Worm (Caenorhabditis elegans) whole organism, late embryonic: ENCODE data around the gene F49F1.17.
"Not testable (repeated sequence)": the region's sequence is repeated elsewhere in the genome, so short reads cannot be mapped to it uniquely, and the experiment has no call there.

ENCODE experiments used
- F13H6.1 ChIP-seq: sonication (generic microtip); optimal IDR thresholded peaks from 2 replicates; lab custom pipeline; 2016; ENCODE audit warnings: missing genetic modification characterization, missing compliant biosample characterization
- K02D7.2 ChIP-seq: sonication (generic microtip); optimal IDR thresholded peaks from 2 replicates; lab custom pipeline; 2017; ENCODE audit warnings: mild to moderate bottlenecking, missing genetic modification characterization, missing compliant biosample characterization
- Y22D7AL.16 ChIP-seq: sonication (generic microtip); optimal IDR thresholded peaks from 2 replicates; lab custom pipeline; 2016; ENCODE audit warnings: missing genetic modification characterization, missing compliant biosample characterization
- ama-1 ChIP-seq: fragments of 150-350 bp; optimal IDR thresholded peaks from 2 replicates; lab custom pipeline; 2014
- ceh-18 ChIP-seq: sonication (generic microtip); optimal IDR thresholded peaks from 2 replicates; lab custom pipeline; 2016; ENCODE audit warnings: missing genetic modification characterization, missing compliant biosample characterization
- ceh-19 ChIP-seq: fragments of 200-800 bp; sonication (Bioruptor generic); optimal IDR thresholded peaks from 2 replicates; lab custom pipeline; 2018; ENCODE audit warnings: mild to moderate bottlenecking, missing genetic modification characterization, missing compliant biosample characterization
- ceh-2 ChIP-seq: sonication (generic microtip); optimal IDR thresholded peaks from 2 replicates; lab custom pipeline; 2016; ENCODE audit warnings: missing genotype, missing genetic modification characterization, missing compliant biosample characterization
- ceh-22 ChIP-seq: sonication (generic microtip); optimal IDR thresholded peaks from 2 replicates; lab custom pipeline; 2017; ENCODE audit warnings: missing biosample characterization, missing genetic modification characterization
- ceh-24 ChIP-seq: sonication (generic microtip); optimal IDR thresholded peaks from 2 replicates; lab custom pipeline; 2016; ENCODE audit warnings: mild to moderate bottlenecking, missing genetic modification characterization, missing compliant biosample characterization
- ceh-34 ChIP-seq: sonication (generic microtip); optimal IDR thresholded peaks from 2 replicates; lab custom pipeline; 2016; ENCODE audit warnings: mild to moderate bottlenecking, missing genetic modification characterization, missing compliant biosample characterization
- ceh-45 ChIP-seq: fragments of 200-800 bp; sonication (Bioruptor generic); IDR thresholded peaks from 2 replicates; pipeline ENCODE4 v1.3.6; 2022; ENCODE audit warnings: missing genetic modification reagents, missing genetic modification characterization, missing compliant biosample characterization
- ceh-48 ChIP-seq: sonication (generic microtip); optimal IDR thresholded peaks from 2 replicates; lab custom pipeline; 2016; ENCODE audit warnings: missing genetic modification characterization, inconsistent platforms, missing compliant biosample characterization
- ceh-9 ChIP-seq: sonication (generic microtip); optimal IDR thresholded peaks from 2 replicates; lab custom pipeline; 2016; ENCODE audit warnings: mild to moderate bottlenecking, missing genetic modification characterization, inconsistent platforms, missing compliant biosample characterization
- dmd-4 ChIP-seq: sonication (generic microtip); optimal IDR thresholded peaks from 2 replicates; lab custom pipeline; 2016; ENCODE audit warnings: borderline replicate concordance, missing genetic modification characterization, missing compliant biosample characterization
- dve-1 ChIP-seq: sonication (generic microtip); optimal IDR thresholded peaks from 2 replicates; lab custom pipeline; 2017; ENCODE audit warnings: antibody characterized with exemption, mild to moderate bottlenecking, missing genetic modification characterization, missing compliant biosample characterization
- elt-4 ChIP-seq: sonication (generic microtip); optimal IDR thresholded peaks from 2 replicates; lab custom pipeline; 2016; ENCODE audit warnings: missing genetic modification characterization, missing compliant biosample characterization
- ets-4 ChIP-seq: sonication (generic microtip); optimal IDR thresholded peaks from 2 replicates; lab custom pipeline; 2016; ENCODE audit warnings: missing genetic modification characterization, missing compliant biosample characterization
- fkh-10 ChIP-seq: fragments of 150-350 bp; optimal IDR thresholded peaks from 2 replicates; lab custom pipeline; 2014; ENCODE audit warnings: missing biosample characterization, missing genetic modification reagents, missing genetic modification characterization
- fkh-6 ChIP-seq: sonication (generic microtip); optimal IDR thresholded peaks from 2 replicates; lab custom pipeline; 2016; ENCODE audit warnings: missing genetic modification characterization, missing compliant biosample characterization
- gmeb-2 ChIP-seq: sonication (generic microtip); optimal IDR thresholded peaks from 2 replicates; lab custom pipeline; 2016; ENCODE audit warnings: missing genetic modification characterization, inconsistent platforms, missing compliant biosample characterization
- hlh-30 ChIP-seq: sonication (generic microtip); optimal IDR thresholded peaks from 2 replicates; lab custom pipeline; 2017; ENCODE audit warnings: antibody characterized with exemption, missing genetic modification characterization, missing compliant biosample characterization; ENCODE audit not compliant: insufficient read depth
- hlh-6 ChIP-seq: sonication (generic microtip); optimal IDR thresholded peaks from 2 replicates; lab custom pipeline; 2016; ENCODE audit warnings: missing genotype, missing genetic modification characterization, missing compliant biosample characterization
- hlh-8 ChIP-seq: sonication (generic microtip); optimal IDR thresholded peaks from 2 replicates; lab custom pipeline; 2016; ENCODE audit warnings: missing genotype, missing genetic modification characterization, missing compliant biosample characterization
- lin-11 ChIP-seq: fragments of 200-800 bp; sonication (Bioruptor generic); optimal IDR thresholded peaks from 2 replicates; lab custom pipeline; 2018; ENCODE audit warnings: mild to moderate bottlenecking, missing genetic modification characterization, missing compliant biosample characterization
- madf-2 ChIP-seq: sonication (generic microtip); optimal IDR thresholded peaks from 2 replicates; lab custom pipeline; 2017; ENCODE audit warnings: missing genetic modification characterization, missing compliant biosample characterization
- mec-3 ChIP-seq: sonication (generic microtip); optimal IDR thresholded peaks from 2 replicates; lab custom pipeline; 2016; ENCODE audit warnings: borderline replicate concordance, missing genetic modification characterization, missing compliant biosample characterization
- nfya-1 ChIP-seq: sonication (generic microtip); optimal IDR thresholded peaks from 2 replicates; lab custom pipeline; 2017; ENCODE audit warnings: missing genetic modification characterization, mild to moderate bottlenecking, missing compliant biosample characterization, antibody characterized with exemption, moderate library complexity
- nhr-11 ChIP-seq: fragments of 150-350 bp; optimal IDR thresholded peaks from 2 replicates; lab custom pipeline; 2014; ENCODE audit warnings: missing biosample characterization, missing genetic modification characterization
- nhr-232 ChIP-seq: sonication (generic microtip); optimal IDR thresholded peaks from 2 replicates; lab custom pipeline; 2016; ENCODE audit warnings: missing genetic modification characterization, missing compliant biosample characterization
- pax-1 ChIP-seq: fragments of 150-350 bp; optimal IDR thresholded peaks from 2 replicates; lab custom pipeline; 2014; ENCODE audit warnings: missing biosample characterization, missing genetic modification characterization
- pha-2 ChIP-seq: sonication (generic microtip); optimal IDR thresholded peaks from 2 replicates; lab custom pipeline; 2017; ENCODE audit warnings: mild to moderate bottlenecking, missing genetic modification characterization, missing compliant biosample characterization
- pha-4 ChIP-seq: fragments of 150-350 bp; optimal IDR thresholded peaks from 2 replicates; lab custom pipeline; 2018; ENCODE audit warnings: missing biosample characterization, missing genetic modification reagents, missing genetic modification characterization
- ref-2 ChIP-seq: sonication (generic microtip); optimal IDR thresholded peaks from 2 replicates; lab custom pipeline; 2016; ENCODE audit warnings: missing genetic modification characterization, missing compliant biosample characterization
- rnt-1 ChIP-seq: sonication (generic microtip); optimal IDR thresholded peaks from 2 replicates; lab custom pipeline; 2016; ENCODE audit warnings: missing genetic modification characterization, missing compliant biosample characterization
- sdc-2 ChIP-seq: sonication (generic microtip); optimal IDR thresholded peaks from 2 replicates; lab custom pipeline; 2016; ENCODE audit warnings: missing genotype, missing genetic modification characterization, missing compliant biosample characterization
- sox-2 ChIP-seq: fragments of 200-800 bp; sonication (Bioruptor generic); IDR thresholded peaks from 2 replicates; pipeline ENCODE4 v1.3.6; 2022; ENCODE audit warnings: missing genetic modification reagents, missing genetic modification characterization, missing compliant biosample characterization
- sox-4 ChIP-seq: sonication (generic microtip); optimal IDR thresholded peaks from 2 replicates; lab custom pipeline; 2017; ENCODE audit warnings: mild to moderate bottlenecking, missing genetic modification characterization, inconsistent platforms, missing compliant biosample characterization
- syd-9 ChIP-seq: sonication (generic microtip); optimal IDR thresholded peaks from 2 replicates; lab custom pipeline; 2016; ENCODE audit warnings: mild to moderate bottlenecking, missing genetic modification characterization, moderate library complexity, missing compliant biosample characterization
- tbx-7 ChIP-seq: sonication (generic microtip); optimal IDR thresholded peaks from 2 replicates; lab custom pipeline; 2016; ENCODE audit warnings: missing genotype, missing genetic modification characterization, missing compliant biosample characterization
- unc-3 ChIP-seq, 2 experiments: fragments of 200-800 bp in 1 of 2; sonication (Bioruptor generic) in 1 of 2; sonication (generic microtip) in 1 of 2; conservative IDR thresholded peaks in 1 of 2; optimal IDR thresholded peaks in 1 of 2; 2 replicates each; pipeline versions ENCODE4 v1.3.6 to Lab custom; 2016 to 2022; ENCODE audit warnings: missing compliant biosample characterization in 2 of 2, missing genetic modification characterization in 2 of 2, missing genetic modification reagents in 1 of 2
- unc-55 ChIP-seq: sonication (generic microtip); optimal IDR thresholded peaks from 2 replicates; lab custom pipeline; 2017; ENCODE audit warnings: missing biosample characterization, missing genetic modification reagents, missing genetic modification characterization
- ztf-16 ChIP-seq: sonication (generic microtip); optimal IDR thresholded peaks from 2 replicates; lab custom pipeline; 2017; ENCODE audit warnings: missing genetic modification characterization, missing compliant biosample characterization

The F49F1.17 gene

ce11 chrIV:4144784-4145183, 9.1 kb upstream of the F49F1.17 start, which contains the start of gene R07C12.3:
Gene R07C12.3 (plus strand): TSS chrIV:4145084.
- TF ChIP-seq pax-1 (no peak), hlh-8 (tag; lab: Kevin White, UChicago) (no peak), sox-2 (GFP tag; lab: Robert Waterston, UW) (no peak), unc-3 (GFP tag; conservative IDR thresholded peaks at IDR 0.05; lab: Robert Waterston, UW) (no peak), unc-3 (tag; optimal IDR thresholded peaks at IDR 0.05; lab: Kevin White, UChicago) (no peak), Y22D7AL.16 (tag; lab: Kevin White, UChicago) (no peak), mec-3 (tag; lab: Kevin White, UChicago) (no peak), fkh-6 (tag; lab: Kevin White, UChicago) (no peak), nhr-11 (tag; lab: Kevin White, UChicago) (no peak), nfya-1 (no peak), K02D7.2 (tag; lab: Kevin White, UChicago) (no peak), hlh-30 (tag; lab: Kevin White, UChicago) (no peak), ets-4 (tag; lab: Kevin White, UChicago) (no peak), fkh-10 (no peak), sdc-2 (tag; lab: Kevin White, UChicago) (no peak), ceh-48 (tag; lab: Kevin White, UChicago) (no peak), ceh-34 (tag; lab: Kevin White, UChicago) (no peak)

DNA sequence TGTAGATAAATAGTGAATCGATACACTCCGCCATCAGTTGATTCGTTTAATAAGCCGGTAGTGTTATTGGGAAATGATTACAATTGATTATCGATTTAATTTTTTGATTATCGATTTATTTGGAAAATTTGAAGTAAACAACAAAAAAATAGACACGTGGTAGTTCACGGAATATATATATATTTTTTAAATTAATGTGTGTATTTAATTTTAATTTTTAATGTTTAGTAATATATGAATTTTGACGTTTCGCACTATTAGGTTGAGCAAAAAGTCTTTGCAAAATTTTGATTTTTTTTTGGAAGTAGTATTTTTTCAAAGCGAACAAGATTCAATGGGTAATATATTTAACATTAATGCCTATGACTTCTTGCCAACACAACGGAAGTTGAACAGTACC, 7.3 kb upstream of the F49F1.17 start, which contains the start of gene F49F1.12:
TSS of gene F49F1.12 (minus strand) at position 101 of the 400 bp plus-strand sequence.
- not testable (repeated sequence) for TF ChIP-seq hlh-30 (tag; lab: Kevin White, UChicago); ceh-45 (GFP tag; lab: Robert Waterston, UW); ceh-22 (tag; lab: Kevin White, UChicago)

- TF ChIP-seq pha-2 (no peak), ceh-18 (tag; lab: Kevin White, UChicago) (no peak), rnt-1 (tag; lab: Kevin White, UChicago) (no peak), gmeb-2 (tag; lab: Kevin White, UChicago) (no peak), sox-4 (tag; lab: Kevin White, UChicago) (no peak), lin-11 (tag; lab: Kevin White, UChicago) (no peak)
- TF ChIP-seq, all 69 proteins: peak for 0
These were observed 5.7 kb upstream of the F49F1.17 start, which contains the start of gene F49F1.11 for ce11 chrIV:4141311-4141710. Gene F49F1.11 (minus strand): TSS chrIV:4141411.

DNA sequence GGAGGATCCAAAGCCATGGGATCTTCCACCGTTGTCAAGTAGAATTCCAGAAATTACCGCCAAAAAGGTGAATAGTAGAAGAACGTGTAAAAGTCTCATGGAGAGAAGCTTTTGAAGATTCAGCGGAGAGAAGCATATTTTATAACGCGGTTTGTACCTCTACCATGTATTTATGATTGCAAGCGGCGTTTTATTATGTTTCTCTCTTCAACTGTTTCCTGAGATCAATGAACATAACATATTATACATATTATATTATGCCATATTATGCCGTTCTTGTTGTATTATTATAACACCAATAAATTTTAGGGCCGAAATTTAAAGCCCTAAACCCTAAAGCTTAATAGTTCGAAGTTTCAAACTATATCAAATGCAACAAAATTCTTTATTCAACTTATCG, 4.6 kb upstream of the F49F1.17 start, which contains the start of gene F49F1.18:
TSS of gene F49F1.18 (minus strand) at position 101 of the 400 bp plus-strand sequence.
- TF ChIP-seq dve-1 (tag; lab: Kevin White, UChicago): no peak
- TF ChIP-seq rnt-1 (tag; lab: Kevin White, UChicago): no peak
- TF ChIP-seq mec-3 (tag; lab: Kevin White, UChicago): no peak
- TF ChIP-seq ztf-16: no peak
- no peak for TF ChIP-seq hlh-30 (tag; lab: Kevin White, UChicago)
- no peak for TF ChIP-seq F13H6.1 (tag; lab: Kevin White, UChicago)
- TF ChIP-seq ceh-24 (tag; lab: Kevin White, UChicago): no peak
- TF ChIP-seq ceh-18 (tag; lab: Kevin White, UChicago): no peak
- TF ChIP-seq syd-9: no peak
- no peak for TF ChIP-seq K02D7.2 (tag; lab: Kevin White, UChicago)
- TF ChIP-seq nhr-232 (tag; lab: Kevin White, UChicago): no peak
- no peak for TF ChIP-seq pha-2
- no peak for TF ChIP-seq ceh-9
- no peak for TF ChIP-seq ceh-19 (GFP tag; lab: Kevin White, UChicago)

- no peak for TF ChIP-seq tbx-7 (tag; lab: Kevin White, UChicago)
- TF ChIP-seq ceh-45 (GFP tag; lab: Robert Waterston, UW): no peak
- TF ChIP-seq ref-2 (tag; lab: Kevin White, UChicago): no peak
- no peak for TF ChIP-seq elt-4 (tag; lab: Kevin White, UChicago)
- TF ChIP-seq ceh-2 (tag; lab: Kevin White, UChicago): no peak
- no peak for TF ChIP-seq lin-11 (tag; lab: Kevin White, UChicago)
- no peak for TF ChIP-seq syd-9
- no peak for TF ChIP-seq unc-55 (GFP tag; lab: Kevin White, UChicago)
- TF ChIP-seq madf-2 (tag; lab: Kevin White, UChicago): no peak
- no peak for TF ChIP-seq mec-3 (tag; lab: Kevin White, UChicago)
- no peak for TF ChIP-seq ets-4 (tag; lab: Kevin White, UChicago)
- no peak for TF ChIP-seq dmd-4
- no peak for TF ChIP-seq nhr-232 (tag; lab: Kevin White, UChicago)
- TF ChIP-seq ama-1 (lab: Kevin White, UChicago): no peak
- TF ChIP-seq pha-4: no peak
- no peak for TF ChIP-seq hlh-8 (tag; lab: Kevin White, UChicago)
- no peak for TF ChIP-seq hlh-6 (tag; lab: Kevin White, UChicago)
- TF ChIP-seq pax-1: no peak
- no peak for TF ChIP-seq sox-4 (tag; lab: Kevin White, UChicago)
These were observed 3.4 kb upstream of the F49F1.17 start, which contains the start of gene F49F1.10 for ce11 chrIV:4139022-4139421. Gene F49F1.10 (minus strand): TSS chrIV:4139122.
